Worm (Caenorhabditis elegans) whole organism, L2 larva: ENCODE data around the gene rbbp-5.

Experiments used
- F13H6.1 ChIP-seq: sonication (generic microtip); optimal IDR thresholded peaks from 2 replicates; lab custom pipeline; 2016; ENCODE audit warnings: missing genetic modification characterization, missing compliant biosample characterization
- ama-1 ChIP-seq: fragments of 150-350 bp; optimal IDR thresholded peaks from 2 replicates; lab custom pipeline; 2018; ENCODE audit warnings: inconsistent platforms
- blmp-1 ChIP-seq: sonication (generic microtip); optimal IDR thresholded peaks from 2 replicates; lab custom pipeline; 2017; ENCODE audit warnings: missing genetic modification characterization, mild to moderate bottlenecking, missing compliant biosample characterization, antibody characterized with exemption, moderate library complexity; ENCODE audit not compliant: insufficient read depth
- ceh-82 ChIP-seq: fragments of 150-350 bp; optimal IDR thresholded peaks from 2 replicates; lab custom pipeline; 2014; ENCODE audit warnings: missing biosample characterization, missing genetic modification characterization
- egl-27 ChIP-seq: sonication (generic microtip); optimal IDR thresholded peaks from 3 replicates; lab custom pipeline; 2017; ENCODE audit warnings: missing biosample characterization, missing genetic modification reagents, missing genetic modification characterization
- lin-11 ChIP-seq: fragments of 150-350 bp; sonication (generic microtip); optimal IDR thresholded peaks from 2 replicates; lab custom pipeline; 2014; ENCODE audit warnings: missing biosample characterization, missing genetic modification characterization, inconsistent platforms, mixed read lengths
- lin-13 ChIP-seq: fragments of 150-350 bp; optimal IDR thresholded peaks from 2 replicates; lab custom pipeline; 2014; ENCODE audit warnings: missing biosample characterization, missing genetic modification reagents, missing genetic modification characterization
- nhr-10 ChIP-seq: sonication (generic microtip); optimal IDR thresholded peaks from 2 replicates; lab custom pipeline; 2017; ENCODE audit warnings: missing biosample characterization, missing genetic modification characterization
- nhr-6 ChIP-seq: fragments of 150-350 bp; optimal IDR thresholded peaks from 2 replicates; lab custom pipeline; 2014; ENCODE audit warnings: missing biosample characterization, missing genetic modification characterization
- unc-62 ChIP-seq: fragments of 150-350 bp; optimal IDR thresholded peaks from 2 replicates; lab custom pipeline; 2014; ENCODE audit warnings: missing biosample characterization, missing genetic modification reagents, missing genetic modification characterization
- zag-1 ChIP-seq: fragments of 150-350 bp; optimal IDR thresholded peaks from 2 replicates; lab custom pipeline; 2014; ENCODE audit warnings: missing biosample characterization, missing genetic modification characterization
- ztf-4 ChIP-seq: fragments of 150-350 bp; optimal IDR thresholded peaks from 2 replicates; lab custom pipeline; 2014; ENCODE audit warnings: missing biosample characterization, missing genetic modification characterization

- TF ChIP-seq F13H6.1 (tag; lab: Kevin White, UChicago) (no peak), ama-1 (lab: Kevin White, UChicago) (no peak), unc-62 (GFP tag; lab: Kevin White, UChicago) (no peak), lin-11 (tag; lab: Kevin White, UChicago) (no peak), zag-1 (tag; lab: Kevin White, UChicago) (no peak), nhr-6 (no peak), ceh-82 (tag; lab: Kevin White, UChicago) (no peak), lin-13 (no peak), egl-27 (no peak), blmp-1 (tag; lab: Kevin White, UChicago) (no peak), nhr-10 (tag; lab: Kevin White, UChicago) (no peak), ztf-4 (tag; lab: Kevin White, UChicago) (no peak)
Measured at ce11 chrII:6139484-6139883, 41.9 kb downstream of the rbbp-5 start.
